Worm (Caenorhabditis elegans) whole organism, late embryonic: ENCODE results near the gene citk-1.

ENCODE experiments used
- K02D7.2 ChIP-seq: sonication (generic microtip); optimal IDR thresholded peaks from 2 replicates; lab custom pipeline; 2017; ENCODE audit warnings: mild to moderate bottlenecking, missing genetic modification characterization, missing compliant biosample characterization
- K09A11.1 ChIP-seq: sonication (generic microtip); optimal IDR thresholded peaks from 2 replicates; lab custom pipeline; 2017; ENCODE audit warnings: antibody characterized with exemption, mild to moderate bottlenecking, missing genetic modification characterization, missing compliant biosample characterization; ENCODE audit not compliant: insufficient read depth
- ahr-1 ChIP-seq: sonication (generic microtip); optimal IDR thresholded peaks from 2 replicates; lab custom pipeline; 2016; ENCODE audit warnings: missing genetic modification characterization, missing compliant biosample characterization
- ama-1 ChIP-seq: fragments of 150-350 bp; optimal IDR thresholded peaks from 2 replicates; lab custom pipeline; 2014
- ceh-18 ChIP-seq: sonication (generic microtip); optimal IDR thresholded peaks from 2 replicates; lab custom pipeline; 2016; ENCODE audit warnings: missing genetic modification characterization, missing compliant biosample characterization
- ceh-2 ChIP-seq: sonication (generic microtip); optimal IDR thresholded peaks from 2 replicates; lab custom pipeline; 2016; ENCODE audit warnings: missing genotype, missing genetic modification characterization, missing compliant biosample characterization
- ceh-24 ChIP-seq: sonication (generic microtip); optimal IDR thresholded peaks from 2 replicates; lab custom pipeline; 2016; ENCODE audit warnings: mild to moderate bottlenecking, missing genetic modification characterization, missing compliant biosample characterization
- ceh-30 ChIP-seq: fragments of 150-350 bp; optimal IDR thresholded peaks from 2 replicates; lab custom pipeline; 2014; ENCODE audit warnings: missing biosample characterization, missing genetic modification characterization
- ceh-31 ChIP-seq: sonication (generic microtip); optimal IDR thresholded peaks from 2 replicates; lab custom pipeline; 2016; ENCODE audit warnings: missing genetic modification characterization, missing compliant biosample characterization
- ceh-34 ChIP-seq: sonication (generic microtip); optimal IDR thresholded peaks from 2 replicates; lab custom pipeline; 2016; ENCODE audit warnings: mild to moderate bottlenecking, missing genetic modification characterization, missing compliant biosample characterization
- ceh-45 ChIP-seq: fragments of 200-800 bp; sonication (Bioruptor generic); IDR thresholded peaks from 2 replicates; pipeline ENCODE4 v1.3.6; 2022; ENCODE audit warnings: missing genetic modification reagents, missing genetic modification characterization, missing compliant biosample characterization
- ceh-48 ChIP-seq: sonication (generic microtip); optimal IDR thresholded peaks from 2 replicates; lab custom pipeline; 2016; ENCODE audit warnings: missing genetic modification characterization, inconsistent platforms, missing compliant biosample characterization
- ceh-6 ChIP-seq: fragments of 200-800 bp; sonication (Bioruptor generic); optimal IDR thresholded peaks from 2 replicates; lab custom pipeline; 2018; ENCODE audit warnings: mild to moderate bottlenecking, missing genetic modification characterization, missing compliant biosample characterization
- che-1 ChIP-seq: sonication (generic microtip); optimal IDR thresholded peaks from 2 replicates; lab custom pipeline; 2016; ENCODE audit warnings: mild to moderate bottlenecking, missing genetic modification characterization, missing compliant biosample characterization
- elt-2 ChIP-seq: sonication (generic microtip); optimal IDR thresholded peaks from 2 replicates; lab custom pipeline; 2016; ENCODE audit warnings: missing genetic modification reagents, missing genetic modification characterization, missing compliant biosample characterization
- ets-4 ChIP-seq: sonication (generic microtip); optimal IDR thresholded peaks from 2 replicates; lab custom pipeline; 2016; ENCODE audit warnings: missing genetic modification characterization, missing compliant biosample characterization
- fkh-10 ChIP-seq: fragments of 150-350 bp; optimal IDR thresholded peaks from 2 replicates; lab custom pipeline; 2014; ENCODE audit warnings: missing biosample characterization, missing genetic modification reagents, missing genetic modification characterization
- fkh-6 ChIP-seq: sonication (generic microtip); optimal IDR thresholded peaks from 2 replicates; lab custom pipeline; 2016; ENCODE audit warnings: missing genetic modification characterization, missing compliant biosample characterization
- hlh-13 ChIP-seq: fragments of 200-800 bp; sonication (Bioruptor generic); optimal IDR thresholded peaks from 2 replicates; lab custom pipeline; 2018; ENCODE audit warnings: mild to moderate bottlenecking, missing genetic modification characterization, missing compliant biosample characterization
- lin-11 ChIP-seq: fragments of 200-800 bp; sonication (Bioruptor generic); optimal IDR thresholded peaks from 2 replicates; lab custom pipeline; 2018; ENCODE audit warnings: mild to moderate bottlenecking, missing genetic modification characterization, missing compliant biosample characterization
- nfya-1 ChIP-seq: sonication (generic microtip); optimal IDR thresholded peaks from 2 replicates; lab custom pipeline; 2017; ENCODE audit warnings: missing genetic modification characterization, mild to moderate bottlenecking, missing compliant biosample characterization, antibody characterized with exemption, moderate library complexity
- pat-9 ChIP-seq: fragments of 200-800 bp; sonication (Bioruptor generic); optimal IDR thresholded peaks from 2 replicates; lab custom pipeline; 2018; ENCODE audit warnings: mild to moderate bottlenecking, missing genetic modification characterization, moderate library complexity, missing compliant biosample characterization
- pax-1 ChIP-seq: fragments of 150-350 bp; optimal IDR thresholded peaks from 2 replicates; lab custom pipeline; 2014; ENCODE audit warnings: missing biosample characterization, missing genetic modification characterization
- pros-1 ChIP-seq: fragments of 150-350 bp; optimal IDR thresholded peaks from 2 replicates; lab custom pipeline; 2014; ENCODE audit warnings: missing biosample characterization, missing genetic modification reagents, missing genetic modification characterization
- ref-2 ChIP-seq: sonication (generic microtip); optimal IDR thresholded peaks from 2 replicates; lab custom pipeline; 2016; ENCODE audit warnings: missing genetic modification characterization, missing compliant biosample characterization
- rnt-1 ChIP-seq: sonication (generic microtip); optimal IDR thresholded peaks from 2 replicates; lab custom pipeline; 2016; ENCODE audit warnings: missing genetic modification characterization, missing compliant biosample characterization
- sdc-2 ChIP-seq: sonication (generic microtip); optimal IDR thresholded peaks from 2 replicates; lab custom pipeline; 2016; ENCODE audit warnings: missing genotype, missing genetic modification characterization, missing compliant biosample characterization
- sox-2 ChIP-seq: fragments of 200-800 bp; sonication (Bioruptor generic); IDR thresholded peaks from 2 replicates; pipeline ENCODE4 v1.3.6; 2022; ENCODE audit warnings: missing genetic modification reagents, missing genetic modification characterization, missing compliant biosample characterization
- sox-4 ChIP-seq: sonication (generic microtip); optimal IDR thresholded peaks from 2 replicates; lab custom pipeline; 2017; ENCODE audit warnings: mild to moderate bottlenecking, missing genetic modification characterization, inconsistent platforms, missing compliant biosample characterization
- unc-3 ChIP-seq, 2 experiments: fragments of 200-800 bp in 1 of 2; sonication (Bioruptor generic) in 1 of 2; sonication (generic microtip) in 1 of 2; conservative IDR thresholded peaks in 1 of 2; optimal IDR thresholded peaks in 1 of 2; 2 replicates each; pipeline versions ENCODE4 v1.3.6 to Lab custom; 2016 to 2022; ENCODE audit warnings: missing compliant biosample characterization in 2 of 2, missing genetic modification characterization in 2 of 2, missing genetic modification reagents in 1 of 2
- unc-86 ChIP-seq: sonication (generic microtip); optimal IDR thresholded peaks from 2 replicates; lab custom pipeline; 2016; ENCODE audit warnings: missing genetic modification characterization, missing compliant biosample characterization
- ztf-16 ChIP-seq: sonication (generic microtip); optimal IDR thresholded peaks from 2 replicates; lab custom pipeline; 2017; ENCODE audit warnings: missing genetic modification characterization, missing compliant biosample characterization

The citk-1 gene

DNA sequence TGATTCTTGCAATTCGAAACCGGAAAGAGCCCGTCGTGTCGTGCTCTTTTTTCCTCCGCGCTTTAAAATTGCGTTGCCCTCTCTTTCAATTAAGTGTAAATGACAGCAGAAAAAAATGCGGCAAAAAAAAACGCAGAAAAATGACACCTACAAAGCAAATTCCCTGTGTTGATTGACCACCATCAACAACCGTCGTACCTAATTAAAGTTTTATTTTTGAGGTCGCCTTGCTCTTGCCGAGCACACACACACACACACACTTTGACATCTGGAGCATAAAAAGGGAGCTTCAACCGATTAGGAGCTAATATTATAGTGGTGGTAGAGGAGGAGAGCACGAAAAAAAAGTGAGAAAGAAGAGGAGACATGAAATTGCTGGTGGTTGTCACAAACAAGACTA lies 27.2 kb downstream of the citk-1 start:
- TF ChIP-seq ref-2 (tag; lab: Kevin White, UChicago) (no peak), rnt-1 (tag; lab: Kevin White, UChicago) (no peak), ceh-18 (no peak), unc-3 (GFP tag; conservative IDR thresholded peaks at IDR 0.05; lab: Robert Waterston, UW) (no peak), unc-3 (tag; optimal IDR thresholded peaks at IDR 0.05; lab: Kevin White, UChicago) (no peak), ceh-30 (no peak)

DNA sequence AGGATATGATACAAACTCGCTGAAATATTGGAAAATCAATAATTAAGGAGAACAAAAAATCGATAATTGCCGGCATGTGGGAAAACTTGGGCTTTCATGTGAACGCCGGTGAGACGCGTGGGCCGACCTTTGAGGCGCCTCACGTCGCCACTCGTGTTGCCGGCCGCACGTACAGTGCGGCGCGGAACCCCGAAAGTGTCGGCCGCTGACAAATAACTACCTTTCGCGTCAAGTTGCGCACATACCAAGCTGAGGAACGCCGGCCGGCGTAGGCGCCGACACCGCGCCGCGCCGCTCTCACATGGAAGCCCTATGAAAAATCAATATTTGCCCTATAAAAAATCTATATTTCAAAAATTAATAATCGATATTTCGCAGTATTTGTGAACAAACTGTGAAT lies 29.6 kb downstream of the citk-1 start:
- TF ChIP-seq unc-86 (no peak), sox-4 (tag; lab: Kevin White, UChicago) (no peak), pax-1 (tag; lab: Kevin White, UChicago) (no peak), ama-1 (no peak), unc-3 (GFP tag; conservative IDR thresholded peaks at IDR 0.05; lab: Robert Waterston, UW) (no peak), unc-3 (tag; optimal IDR thresholded peaks at IDR 0.05; lab: Kevin White, UChicago) (no peak)

DNA sequence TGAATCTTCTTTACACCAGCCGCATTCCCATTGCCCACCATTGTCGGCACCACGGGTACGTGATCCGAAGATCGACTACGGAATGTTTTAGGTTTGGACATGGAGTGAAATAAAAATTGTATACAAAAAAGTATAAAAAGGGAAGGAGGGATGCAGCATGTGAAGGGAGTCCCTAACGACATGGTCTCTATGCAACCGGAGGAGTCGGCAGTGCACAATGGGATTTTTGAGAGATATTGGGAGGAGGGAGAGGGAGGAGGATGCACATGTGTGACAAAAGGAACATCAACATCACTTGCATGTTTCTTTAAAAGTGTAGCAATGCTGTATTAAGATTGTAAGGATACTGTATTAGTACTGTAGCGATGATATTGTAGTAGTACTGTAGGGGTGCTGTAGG lies 30.8 kb downstream of the citk-1 start, which contains the start of gene W07G1.1:
Gene W07G1.1 (minus strand): TSS at position 101 of the 400 bp plus-strand sequence.
- TF ChIP-seq unc-3 (GFP tag; conservative IDR thresholded peaks at IDR 0.05; lab: Robert Waterston, UW) (no peak), unc-3 (tag; optimal IDR thresholded peaks at IDR 0.05; lab: Kevin White, UChicago) (no peak), pat-9 (tag; lab: Kevin White, UChicago) (no peak), sox-2 (GFP tag; lab: Robert Waterston, UW) (no peak), nfya-1 (tag; lab: Kevin White, UChicago) (no peak), fkh-6 (tag; lab: Kevin White, UChicago) (no peak), ceh-24 (tag; lab: Kevin White, UChicago) (no peak), K09A11.1 (tag; lab: Kevin White, UChicago) (no peak), rnt-1 (tag; lab: Kevin White, UChicago) (no peak), K02D7.2 (tag; lab: Kevin White, UChicago) (no peak), lin-11 (tag; lab: Kevin White, UChicago) (no peak), hlh-13 (GFP tag; lab: Kevin White, UChicago) (no peak)

DNA sequence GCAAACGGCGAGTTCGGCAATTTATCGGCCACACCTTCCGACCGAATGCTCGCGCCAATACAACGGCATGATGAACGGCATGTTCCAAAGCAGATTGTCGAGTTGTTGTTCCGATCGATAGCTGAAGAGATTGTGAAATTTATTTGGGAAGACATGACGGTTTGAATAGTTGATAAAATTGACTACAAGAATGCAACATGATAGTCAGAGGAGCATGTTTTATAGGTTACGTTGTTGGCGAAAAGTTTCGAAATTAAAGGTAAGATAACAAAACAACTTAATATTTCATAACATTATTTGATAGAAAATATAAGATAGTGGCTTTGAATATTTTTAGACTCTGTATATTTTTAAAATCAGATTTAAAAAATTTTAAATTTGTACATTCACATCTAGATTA lies 36.8 kb downstream of the citk-1 start:
- TF ChIP-seq pros-1 (tag; lab: Kevin White, UChicago) = no peak
- no peak for TF ChIP-seq ceh-6 (GFP tag; lab: Kevin White, UChicago)
- TF ChIP-seq ztf-16 = no peak
- TF ChIP-seq ceh-34 (tag; lab: Kevin White, UChicago) = no peak
- no peak for TF ChIP-seq fkh-10 (GFP tag; lab: Kevin White, UChicago)
- no peak for TF ChIP-seq sdc-2
- no peak for TF ChIP-seq ets-4 (tag; lab: Kevin White, UChicago)
- TF ChIP-seq ceh-48 (tag; lab: Kevin White, UChicago) = no peak
- no peak for TF ChIP-seq ceh-45 (GFP tag; lab: Robert Waterston, UW)
- TF ChIP-seq unc-86 = no peak
- no peak for TF ChIP-seq ahr-1
- no peak for TF ChIP-seq che-1 (tag; lab: Kevin White, UChicago)
- no peak for TF ChIP-seq ceh-31
- no peak for TF ChIP-seq ceh-2 (tag; lab: Kevin White, UChicago)
- no peak for TF ChIP-seq pat-9 (tag; lab: Kevin White, UChicago)

DNA sequence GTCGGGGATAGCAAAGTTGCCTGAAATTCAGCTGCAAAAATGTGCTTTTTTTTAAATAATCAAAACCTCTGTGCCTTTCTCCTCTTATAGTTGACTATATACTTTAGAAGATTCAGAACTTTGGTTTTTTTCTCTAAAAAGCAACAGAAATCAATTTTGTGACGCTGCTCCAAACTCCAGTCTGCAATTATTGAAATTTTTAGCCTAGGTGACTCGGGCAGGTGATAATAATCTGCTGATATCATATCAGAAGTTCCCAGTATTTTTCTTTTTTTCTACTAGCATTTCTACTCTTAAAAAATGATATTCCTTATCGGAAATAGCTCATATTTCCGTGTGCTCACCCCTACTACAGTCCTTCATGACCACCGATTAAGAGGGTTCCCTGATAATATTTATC lies 40.6 kb downstream of the citk-1 start, which contains the start of gene sre-44:
Gene sre-44 (plus strand): TSS at position 301 of the 400 bp plus-strand sequence.
- no peak for TF ChIP-seq ceh-6 (GFP tag; lab: Kevin White, UChicago)
- TF ChIP-seq sox-2 (GFP tag; lab: Robert Waterston, UW) = no peak
- TF ChIP-seq ets-4 (tag; lab: Kevin White, UChicago) = no peak
- TF ChIP-seq ceh-45 (GFP tag; lab: Robert Waterston, UW) = no peak
- TF ChIP-seq rnt-1 (tag; lab: Kevin White, UChicago) = no peak
- no peak for TF ChIP-seq ceh-48 (tag; lab: Kevin White, UChicago)
- no peak for TF ChIP-seq K09A11.1 (tag; lab: Kevin White, UChicago)
- TF ChIP-seq elt-2 (tag; lab: Kevin White, UChicago) = peak; percentile 54
